Worm (Caenorhabditis elegans) whole organism, L3 larva: ENCODE results near the gene ntl-9.

Experiments used
- R02D3.7 ChIP-seq: fragments of 150-350 bp; optimal IDR thresholded peaks from 2 replicates; lab custom pipeline; 2014; ENCODE audit warnings: missing biosample characterization, missing genetic modification characterization
- aly-2 ChIP-seq: fragments of 150-350 bp; optimal IDR thresholded peaks from 2 replicates; lab custom pipeline; 2014; ENCODE audit warnings: missing biosample characterization, missing genetic modification characterization
- ceh-16 ChIP-seq: sonication (generic microtip); optimal IDR thresholded peaks from 2 replicates; lab custom pipeline; 2017; ENCODE audit warnings: missing biosample characterization, missing genetic modification characterization
- ceh-28 ChIP-seq: fragments of 150-350 bp; optimal IDR thresholded peaks from 2 replicates; lab custom pipeline; 2014; ENCODE audit warnings: missing biosample characterization, missing genetic modification reagents, missing genetic modification characterization
- ceh-82 ChIP-seq: fragments of 150-350 bp; optimal IDR thresholded peaks from 2 replicates; lab custom pipeline; 2014; ENCODE audit warnings: missing biosample characterization, missing genetic modification characterization
- ceh-9 ChIP-seq: sonication (generic microtip); optimal IDR thresholded peaks from 2 replicates; lab custom pipeline; 2018; ENCODE audit warnings: missing biosample characterization, missing genetic modification characterization
- egl-27 ChIP-seq: sonication (generic microtip); optimal IDR thresholded peaks from 4 replicates; lab custom pipeline; 2017; ENCODE audit warnings: missing biosample characterization, missing genetic modification reagents, missing genetic modification characterization
- elt-1 ChIP-seq: fragments of 150-350 bp; optimal IDR thresholded peaks from 2 replicates; lab custom pipeline; 2014; ENCODE audit warnings: missing biosample characterization, missing genetic modification characterization
- elt-3 ChIP-seq, 3 experiments: fragments of 150-350 bp in 1 of 3; sonication (generic microtip) in 2 of 3; optimal IDR thresholded peaks; 2 replicates in 2 of 3; 4 replicates in 1 of 3; lab custom pipeline; 2014 to 2017; ENCODE audit warnings: missing biosample characterization in 3 of 3, missing genetic modification characterization in 3 of 3
- eor-1 ChIP-seq, 2 experiments: fragments of 150-350 bp; optimal IDR thresholded peaks; 2 replicates each; lab custom pipeline; 2014 to 2018; ENCODE audit warnings: missing biosample characterization in 2 of 2, missing genetic modification characterization in 2 of 2
- fkh-10 ChIP-seq: sonication (generic microtip); optimal IDR thresholded peaks from 2 replicates; lab custom pipeline; 2017; ENCODE audit warnings: missing biosample characterization, missing genetic modification reagents, missing genetic modification characterization
- fkh-2 ChIP-seq: fragments of 150-350 bp; optimal IDR thresholded peaks from 2 replicates; lab custom pipeline; 2014; ENCODE audit warnings: missing biosample characterization, missing genetic modification reagents, missing genetic modification characterization
- jun-1 ChIP-seq: fragments of 150-350 bp; optimal IDR thresholded peaks from 2 replicates; lab custom pipeline; 2014; ENCODE audit warnings: missing biosample characterization, missing genetic modification reagents, missing genetic modification characterization
- lin-39 ChIP-seq: fragments of 150-350 bp; optimal IDR thresholded peaks from 2 replicates; lab custom pipeline; 2018; ENCODE audit warnings: missing biosample characterization, missing genetic modification reagents, missing genetic modification characterization
- lsy-12 ChIP-seq: sonication (generic microtip); optimal IDR thresholded peaks from 2 replicates; lab custom pipeline; 2016; ENCODE audit warnings: mild to moderate bottlenecking, missing genetic modification characterization, missing compliant biosample characterization
- mdl-1 ChIP-seq: fragments of 150-350 bp; optimal IDR thresholded peaks from 2 replicates; lab custom pipeline; 2014; ENCODE audit warnings: missing biosample characterization, missing genetic modification characterization
- nfya-1 ChIP-seq: sonication (generic microtip); optimal IDR thresholded peaks from 2 replicates; lab custom pipeline; 2017; ENCODE audit warnings: missing genetic modification characterization, mild to moderate bottlenecking, missing compliant biosample characterization, antibody characterized with exemption, moderate library complexity; ENCODE audit not compliant: insufficient read depth
- nhr-12 ChIP-seq: fragments of 150-350 bp; optimal IDR thresholded peaks from 2 replicates; lab custom pipeline; 2014; ENCODE audit warnings: missing biosample characterization, missing genetic modification characterization
- nhr-23 ChIP-seq: fragments of 150-350 bp; optimal IDR thresholded peaks from 2 replicates; lab custom pipeline; 2014; ENCODE audit warnings: missing biosample characterization, missing genetic modification reagents, missing genetic modification characterization
- nhr-25 ChIP-seq: sonication (generic microtip); optimal IDR thresholded peaks from 2 replicates; lab custom pipeline; 2017; ENCODE audit warnings: missing biosample characterization, missing genetic modification characterization
- nhr-28 ChIP-seq: fragments of 150-350 bp; optimal IDR thresholded peaks from 2 replicates; lab custom pipeline; 2014; ENCODE audit warnings: missing biosample characterization, missing genetic modification characterization
- nhr-43 ChIP-seq: sonication (generic microtip); optimal IDR thresholded peaks from 2 replicates; lab custom pipeline; 2016; ENCODE audit warnings: mild to moderate bottlenecking, missing genetic modification characterization, missing compliant biosample characterization; ENCODE audit not compliant: poor library complexity, severe bottlenecking
- nhr-67 ChIP-seq: fragments of 150-350 bp; optimal IDR thresholded peaks from 2 replicates; lab custom pipeline; 2014; ENCODE audit warnings: missing biosample characterization, missing genetic modification characterization
- nhr-76 ChIP-seq: fragments of 150-350 bp; sonication (generic microtip); optimal IDR thresholded peaks from 5 replicates; lab custom pipeline; 2014; ENCODE audit warnings: missing biosample characterization, missing genetic modification characterization
- nhr-77 ChIP-seq: fragments of 150-350 bp; optimal IDR thresholded peaks from 2 replicates; lab custom pipeline; 2014; ENCODE audit warnings: missing biosample characterization, missing genetic modification characterization
- pha-4 ChIP-seq: fragments of 150-350 bp; optimal IDR thresholded peaks from 2 replicates; lab custom pipeline; 2014; ENCODE audit warnings: missing biosample characterization, missing genetic modification reagents, missing genetic modification characterization
- pqm-1 ChIP-seq: fragments of 150-350 bp; optimal IDR thresholded peaks from 2 replicates; lab custom pipeline; 2017; ENCODE audit warnings: missing biosample characterization, missing genetic modification characterization, inconsistent platforms
- snpc-4 ChIP-seq: fragments of 150-350 bp; optimal IDR thresholded peaks from 2 replicates; lab custom pipeline; 2014; ENCODE audit warnings: missing biosample characterization, missing genetic modification characterization
- unc-39 ChIP-seq: sonication (generic microtip); optimal IDR thresholded peaks from 4 replicates; lab custom pipeline; 2017; ENCODE audit warnings: missing biosample characterization, missing genetic modification characterization
- unc-62 ChIP-seq: fragments of 150-350 bp; sonication (generic microtip); optimal IDR thresholded peaks from 4 replicates; lab custom pipeline; 2014; ENCODE audit warnings: missing biosample characterization, missing genetic modification reagents, missing genetic modification characterization
- zag-1 ChIP-seq: fragments of 150-350 bp; optimal IDR thresholded peaks from 2 replicates; lab custom pipeline; 2014; ENCODE audit warnings: missing biosample characterization, missing genetic modification characterization
- ztf-11 ChIP-seq: fragments of 150-350 bp; optimal IDR thresholded peaks from 2 replicates; lab custom pipeline; 2014; ENCODE audit warnings: missing biosample characterization, missing genetic modification characterization
- ztf-4 ChIP-seq: fragments of 150-350 bp; optimal IDR thresholded peaks from 2 replicates; lab custom pipeline; 2014; ENCODE audit warnings: missing biosample characterization, missing genetic modification characterization

ntl-9 gene

ce11 chrIII:4951824-4952223 is 7.5 kb downstream of the ntl-9 start, which contains the start of gene flh-2:
Gene flh-2, plus strand, starts transcription at chrIII:4952124.
- TF ChIP-seq ztf-11 (tag; lab: Kevin White, UChicago) (no peak), jun-1 (no peak), nhr-25 (tag; lab: Kevin White, UChicago) (no peak), unc-39 (tag; lab: Kevin White, UChicago) (no peak), R02D3.7 (no peak), snpc-4 (tag; lab: Kevin White, UChicago) (no peak), zag-1 (tag; lab: Kevin White, UChicago) (no peak), egl-27 (tag; lab: Kevin White, UChicago) (no peak), nhr-43 (tag; lab: Kevin White, UChicago) (no peak)

- peak; percentile 94 for TF ChIP-seq nfya-1
- no peak for TF ChIP-seq nhr-25 (tag; lab: Kevin White, UChicago)
- TF ChIP-seq mdl-1 (tag; lab: Kevin White, UChicago) = no peak
- TF ChIP-seq eor-1 (tag; optimal IDR thresholded peaks at IDR 0.05; lab: Kevin White, UChicago) = no peak
These were observed 8.7 kb downstream of the ntl-9 start for ce11 chrIII:4952970-4953369.

ce11 chrIII:4956566-4956965 is 12.3 kb downstream of the ntl-9 start, which contains the start of gene C26E6.1:
Gene C26E6.1, plus strand, starts transcription at chrIII:4956866.
- no peak for TF ChIP-seq lsy-12 (tag; lab: Kevin White, UChicago)
- TF ChIP-seq lin-39 (tag; lab: Kevin White, UChicago) = no peak
- TF ChIP-seq zag-1 (tag; lab: Kevin White, UChicago) = no peak
- TF ChIP-seq nhr-67 (tag; lab: Kevin White, UChicago) = no peak
- TF ChIP-seq ztf-4 (tag; lab: Kevin White, UChicago) = no peak
- TF ChIP-seq nhr-12 (tag; lab: Kevin White, UChicago) = no peak
- no peak for TF ChIP-seq nhr-28 (tag; lab: Kevin White, UChicago)
- no peak for TF ChIP-seq nhr-43 (tag; lab: Kevin White, UChicago)
- no peak for TF ChIP-seq elt-1 (tag; lab: Kevin White, UChicago)
- no peak for TF ChIP-seq nhr-76 (tag; lab: Kevin White, UChicago)
- no peak for TF ChIP-seq aly-2 (tag; lab: Kevin White, UChicago)
- TF ChIP-seq egl-27 (tag; lab: Kevin White, UChicago) = no peak
- no peak for TF ChIP-seq pha-4 (tag; lab: Kevin White, UChicago)
- no peak for TF ChIP-seq pqm-1 (tag; lab: Kevin White, UChicago)
- no peak for TF ChIP-seq nhr-77
- no peak for TF ChIP-seq ceh-82
- TF ChIP-seq, all 47 proteins: peak for 0

ce11 chrIII:4960204-4960603 is 15.9 kb downstream of the ntl-9 start, which contains the start of gene C27F2.4:
Gene C27F2.4, minus strand, starts transcription at chrIII:4960304.
- TF ChIP-seq zag-1 (tag; lab: Kevin White, UChicago) (no peak), unc-62 (GFP tag; lab: Kevin White, UChicago) (no peak), ceh-16 (tag; lab: Kevin White, UChicago) (no peak), elt-3 (tag; optimal IDR thresholded peaks at IDR 0.05; lab: Kevin White, UChicago) (no peak), R02D3.7 (no peak), fkh-2 (tag; lab: Kevin White, UChicago) (no peak), pha-4 (tag; lab: Kevin White, UChicago) (no peak), nhr-77 (no peak), fkh-10 (GFP tag; lab: Kevin White, UChicago) (no peak)

- TF ChIP-seq ceh-16 (tag; lab: Kevin White, UChicago) (no peak), ztf-4 (tag; lab: Kevin White, UChicago) (no peak), nhr-28 (tag; lab: Kevin White, UChicago) (no peak), nfya-1 (no peak), ceh-9 (tag; lab: Kevin White, UChicago) (no peak), ceh-82 (no peak), elt-3 (tag; optimal IDR thresholded peaks at IDR 0.05; lab: Kevin White, UChicago) (no peak), nhr-76 (tag; lab: Kevin White, UChicago) (no peak), unc-62 (GFP tag; lab: Kevin White, UChicago) (no peak), nhr-23 (no peak), ceh-28 (tag; lab: Kevin White, UChicago) (no peak), jun-1 (no peak), mdl-1 (tag; lab: Kevin White, UChicago) (no peak), snpc-4 (tag; lab: Kevin White, UChicago) (no peak)
These were observed 17.0 kb downstream of the ntl-9 start for ce11 chrIII:4961281-4961680.
